Fruit fly (Drosophila melanogaster): ENCODE results near the gene CG15260.

Gene CG15260

dm6 chr2L:15248163-15249005 is 43.7 kb downstream of the CG15260 start, which contains the start of gene dao (continued):
- TF ChIP-seq Blimp-1 (GFP tag; optimal IDR thresholded peaks at IDR 0.05) = peak; percentile 35
- no peak for TF ChIP-seq run (tag; optimal IDR thresholded peaks at IDR 0.05)
- TF ChIP-seq stwl (tag; optimal IDR thresholded peaks at IDR 0.05) = peak; percentile 52
- TF ChIP-seq fd3F (GFP tag; optimal IDR thresholded peaks at IDR 0.05) = peak; percentile 21
- no peak for TF ChIP-seq sim (GFP tag; IDR thresholded peaks at IDR 0.05)
- peak; percentile 33 for TF ChIP-seq CG8388 (GFP tag; optimal IDR thresholded peaks at IDR 0.05)
- TF ChIP-seq grau (tag; optimal IDR thresholded peaks at IDR 0.05) = peak; percentile 58
- no peak for TF ChIP-seq ken (GFP tag; IDR thresholded peaks at IDR 0.05)
- no peak for TF ChIP-seq CG2875 (GFP tag; optimal IDR thresholded peaks at IDR 0.05)
- peak; percentile 81 for TF ChIP-seq Bgb (GFP tag; IDR thresholded peaks at IDR 0.05; ENCODE audit: partially characterized antibody)
- peak; percentile 16 for TF ChIP-seq CG10209 (GFP tag; optimal IDR thresholded peaks at IDR 0.05)
- TF ChIP-seq mam (GFP tag; optimal IDR thresholded peaks at IDR 0.05) = peak; percentile 56
- peak; percentile 34; the same call in 1 of the 2 replicates for TF ChIP-seq lmd (GFP tag; IDR thresholded peaks at IDR 0.05)
- no peak for TF ChIP-seq Ravus (GFP tag; IDR thresholded peaks at IDR 0.05)
- TF ChIP-seq dmrt11E (tag; optimal IDR thresholded peaks at IDR 0.05) = peak; percentile 31
- TF ChIP-seq wdn (GFP tag; IDR thresholded peaks at IDR 0.05) = 0 out of 2 replicates have a peak, but pooled peaks have one; percentile 20
- TF ChIP-seq seq (GFP tag; IDR thresholded peaks at IDR 0.05) = no peak
- TF ChIP-seq Hr3 (GFP tag; optimal IDR thresholded peaks at IDR 0.05) = peak; percentile 68
- no peak for TF ChIP-seq CG17912 (GFP tag; optimal IDR thresholded peaks at IDR 0.05)
- TF ChIP-seq zfh2 (GFP tag; optimal IDR thresholded peaks at IDR 0.05) = peak; percentile 45
- peak; percentile 59 for TF ChIP-seq Ets97D (GFP tag; optimal IDR thresholded peaks at IDR 0.05)
- TF ChIP-seq CG9727 (GFP tag; optimal IDR thresholded peaks at IDR 0.05) = peak; percentile 63
- TF ChIP-seq br (optimal IDR thresholded peaks at IDR 0.05) = no peak
- no peak for TF ChIP-seq kah (GFP tag; optimal IDR thresholded peaks at IDR 0.05)
- peak; percentile 63 for TF ChIP-seq chn (GFP tag; optimal IDR thresholded peaks at IDR 0.05)
- peak; percentile 18 for TF ChIP-seq Camta (GFP tag; optimal IDR thresholded peaks at IDR 0.05)
- TF ChIP-seq CG7928 (GFP tag; optimal IDR thresholded peaks at IDR 0.05) = peak; percentile 80
- peak; percentile 27 to 61 for TF ChIP-seq dpn (GFP tag; optimal IDR thresholded peaks at IDR 0.05)
- 0 out of 2 replicates have a peak, but pooled peaks have one; percentile 11 for TF ChIP-seq chm (GFP tag; IDR thresholded peaks at IDR 0.05)
- peak; percentile 2 for TF ChIP-seq trem (tag; optimal IDR thresholded peaks at IDR 0.05)
- no peak for TF ChIP-seq CG6175 (GFP tag; IDR thresholded peaks at IDR 0.05)
- no peak for TF ChIP-seq Bdp1 (GFP tag; optimal IDR thresholded peaks at IDR 0.05)
- TF ChIP-seq CG31441 (GFP tag; IDR thresholded peaks at IDR 0.05) = no peak
- TF ChIP-seq dimm (GFP tag; IDR thresholded peaks at IDR 0.05) = no peak
- TF ChIP-seq slp2 (GFP tag; optimal IDR thresholded peaks at IDR 0.05) = no peak
- peak; percentile 99 for TF ChIP-seq onecut (GFP tag; IDR thresholded peaks at IDR 0.05)
- TF ChIP-seq Doc2 (GFP tag; IDR thresholded peaks at IDR 0.05) = no peak
- TF ChIP-seq CG3726 (GFP tag; IDR thresholded peaks at IDR 0.05) = no peak
- no peak for TF ChIP-seq CG10979 (tag; optimal IDR thresholded peaks at IDR 0.05)
- TF ChIP-seq bcd (GFP tag; optimal IDR thresholded peaks at IDR 0.05) = no peak
- TF ChIP-seq ap (GFP tag; IDR thresholded peaks at IDR 0.05) = no peak
- TF ChIP-seq gro (GFP tag; optimal IDR thresholded peaks at IDR 0.05) = no peak
- peak; percentile 39; the same call in 2 of the 3 replicates for TF ChIP-seq ase (GFP tag; IDR thresholded peaks at IDR 0.05)
- TF ChIP-seq Stat92E (GFP tag; optimal IDR thresholded peaks at IDR 0.05) = no peak
- TF ChIP-seq vvl (GFP tag; IDR thresholded peaks at IDR 0.05) = peak; percentile 25; the same call in 1 of the 2 replicates
- peak; percentile 97 for TF ChIP-seq Ets65A (GFP tag)
- no peak for TF ChIP-seq CG8281 (tag; optimal IDR thresholded peaks at IDR 0.05)
- TF ChIP-seq dmrt99B (tag; optimal IDR thresholded peaks at IDR 0.05) = peak; percentile 33
- TF ChIP-seq peb (GFP tag; IDR thresholded peaks at IDR 0.05) = no peak
- TF ChIP-seq Nf-YA (GFP tag; IDR thresholded peaks at IDR 0.05) = peak; percentile 22; the same call in 1 of the 2 replicates

Measured in whole organism, embryonic.